Worm (Caenorhabditis elegans): ENCODE measurements around the gene ZK154.4.

DNA sequence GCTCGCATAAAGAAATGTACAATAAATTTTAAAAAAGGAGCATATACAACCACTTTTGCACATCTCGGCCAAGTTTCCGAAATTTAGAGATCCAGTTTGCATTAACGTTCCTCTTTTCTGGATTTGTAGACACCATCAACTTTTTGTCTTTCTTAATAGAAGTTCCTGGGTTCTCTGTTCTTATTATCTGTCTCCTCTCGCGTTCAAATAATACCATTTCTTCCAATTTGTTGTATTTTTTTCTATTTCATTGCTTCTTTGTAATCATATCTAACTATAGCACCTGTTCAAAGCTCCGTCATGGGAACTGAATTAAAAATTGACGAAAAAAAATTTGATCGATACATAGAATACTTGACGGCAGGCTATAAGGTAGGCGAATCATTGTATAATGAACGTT, 42.9 kb downstream of the ZK154.4 start, which contains the start of gene K09F5.1:
- TF ChIP-seq nhr-23 (tag; optimal IDR thresholded peaks at IDR 0.05) (no peak), ztf-11 (tag; optimal IDR thresholded peaks at IDR 0.05) (no peak), R02D3.7 (tag; optimal IDR thresholded peaks at IDR 0.05) (no peak), fkh-10 (GFP tag; optimal IDR thresholded peaks at IDR 0.05) (no peak), unc-39 (tag; optimal IDR thresholded peaks at IDR 0.05) (no peak), unc-62 (GFP tag; optimal IDR thresholded peaks at IDR 0.05) (no peak), zag-1 (tag; optimal IDR thresholded peaks at IDR 0.05) (no peak), pha-4 (tag; optimal IDR thresholded peaks at IDR 0.05) (no peak)

All from whole organism, L3 larva.